Worm (Caenorhabditis elegans) whole organism, midembryonic: ENCODE measurements around the gene Y37H2A.1.

ENCODE experiments used
- T22C8.4 ChIP-seq: fragments of 200-800 bp; sonication (Bioruptor generic); IDR thresholded peaks from 2 replicates; pipeline ENCODE4 v1.3.6; 2022; ENCODE audit warnings: missing genetic modification characterization, missing compliant biosample characterization
- cog-1 ChIP-seq: sonication (generic microtip); optimal IDR thresholded peaks from 2 replicates; lab custom pipeline; 2016; ENCODE audit warnings: missing genetic modification characterization, missing compliant biosample characterization
- flt-1 ChIP-seq: fragments of 200-800 bp; sonication (Bioruptor generic); IDR thresholded peaks from 2 replicates; pipeline ENCODE4 v1.3.6; 2022; ENCODE audit warnings: missing genetic modification characterization, missing compliant biosample characterization
- klf-2 ChIP-seq: fragments of 200-800 bp; sonication (Bioruptor generic); conservative IDR thresholded peaks from 2 replicates; pipeline ENCODE4 v1.3.6; 2022; ENCODE audit warnings: missing genetic modification reagents, missing genetic modification characterization, missing compliant biosample characterization
- med-1 ChIP-seq: sonication (generic microtip); optimal IDR thresholded peaks from 2 replicates; lab custom pipeline; 2017; ENCODE audit warnings: missing genetic modification characterization, mild to moderate bottlenecking, missing compliant biosample characterization, antibody characterized with exemption, missing genetic modification reagents; ENCODE audit not compliant: insufficient read depth
- ref-1 ChIP-seq: fragments of 200-800 bp; sonication (Bioruptor generic); conservative IDR thresholded peaks from 2 replicates; pipeline ENCODE4 v1.3.6; 2022; ENCODE audit warnings: missing genetic modification reagents, missing genetic modification characterization, missing compliant biosample characterization
- tab-1 ChIP-seq: fragments of 200-800 bp; sonication (Bioruptor generic); IDR thresholded peaks from 2 replicates; pipeline ENCODE4 v1.3.6; 2022; ENCODE audit warnings: missing genetic modification characterization, missing compliant biosample characterization
- ztf-23 ChIP-seq: fragments of 200-800 bp; sonication (Bioruptor generic); IDR thresholded peaks from 2 replicates; pipeline ENCODE4 v1.3.6; 2022; ENCODE audit warnings: missing genetic modification reagents, missing genetic modification characterization, missing compliant biosample characterization
- ztf-29 ChIP-seq: fragments of 200-800 bp; sonication (Bioruptor generic); IDR thresholded peaks from 2 replicates; pipeline ENCODE4 v1.3.6; 2022; ENCODE audit warnings: missing genetic modification reagents, missing genetic modification characterization, missing compliant biosample characterization

The Y37H2A.1 gene

ce11 chrV:18107969-18108368, at the start of gene Y37H2A.1:
Gene Y37H2A.1 (plus strand): TSS chrV:18108269.
- TF ChIP-seq ztf-29 (GFP tag; lab: Robert Waterston, UW): no peak
- no peak for TF ChIP-seq med-1 (GFP tag; lab: Kevin White, UChicago)
- TF ChIP-seq cog-1 (tag; lab: Kevin White, UChicago): no peak
- no peak for TF ChIP-seq ref-1 (GFP tag; lab: Robert Waterston, UW)
- no peak for TF ChIP-seq ztf-23 (GFP tag; lab: Robert Waterston, UW)
- no peak for TF ChIP-seq klf-2 (GFP tag; lab: Robert Waterston, UW)
- no peak for TF ChIP-seq flt-1 (GFP tag; lab: Robert Waterston, UW)

ce11 chrV:18066257-18066783, 41.7 kb upstream of the Y37H2A.1 start, which contains the start of gene Y59A8B.8:
Gene Y59A8B.8 (minus strand): TSS chrV:18066307.
- TF ChIP-seq cog-1 (tag; lab: Kevin White, UChicago): no peak
- no peak for TF ChIP-seq klf-2 (GFP tag; lab: Robert Waterston, UW)
- no peak for TF ChIP-seq ztf-23 (GFP tag; lab: Robert Waterston, UW)
- no peak for TF ChIP-seq T22C8.4 (GFP tag; lab: Robert Waterston, UW)

- no peak for TF ChIP-seq med-1 (GFP tag; lab: Kevin White, UChicago)
- no peak for TF ChIP-seq ref-1 (GFP tag; lab: Robert Waterston, UW)
- TF ChIP-seq cog-1 (tag; lab: Kevin White, UChicago): peak; percentile 47
- TF ChIP-seq flt-1 (GFP tag; lab: Robert Waterston, UW): no peak
- peak; percentile 92 for TF ChIP-seq T22C8.4 (GFP tag; lab: Robert Waterston, UW)
These were observed 28.9 kb upstream of the Y37H2A.1 start for ce11 chrV:18079163-18079562.

- TF ChIP-seq tab-1 (no peak), ztf-29 (GFP tag; lab: Robert Waterston, UW) (no peak), flt-1 (GFP tag; lab: Robert Waterston, UW) (no peak), med-1 (GFP tag; lab: Kevin White, UChicago) (no peak)
These were observed 26.2 kb upstream of the Y37H2A.1 start, which contains the start of gene nova-1 for ce11 chrV:18081857-18082256. Gene nova-1 (minus strand): TSS chrV:18081957.

ce11 chrV:18085150-18085833, 22.8 kb upstream of the Y37H2A.1 start, which contains the start of gene fbxa-106:
Gene fbxa-106 (minus strand): TSS chrV:18085200.
- TF ChIP-seq T22C8.4 (GFP tag; lab: Robert Waterston, UW) (no peak), ztf-29 (GFP tag; lab: Robert Waterston, UW) (no peak), flt-1 (GFP tag; lab: Robert Waterston, UW) (no peak), med-1 (GFP tag; lab: Kevin White, UChicago) (no peak), ztf-23 (GFP tag; lab: Robert Waterston, UW) (no peak), ref-1 (GFP tag; lab: Robert Waterston, UW) (no peak), cog-1 (tag; lab: Kevin White, UChicago) (no peak), tab-1 (no peak), klf-2 (GFP tag; lab: Robert Waterston, UW) (no peak)

ce11 chrV:18086174-18086661, 21.9 kb upstream of the Y37H2A.1 start, which contains the start of gene Y59A8B.12:
Gene Y59A8B.12 (minus strand): TSS chrV:18086224.
- TF ChIP-seq med-1 (GFP tag; lab: Kevin White, UChicago) (no peak), ref-1 (GFP tag; lab: Robert Waterston, UW) (no peak), ztf-23 (GFP tag; lab: Robert Waterston, UW) (no peak), cog-1 (tag; lab: Kevin White, UChicago) (no peak), flt-1 (GFP tag; lab: Robert Waterston, UW) (no peak), klf-2 (GFP tag; lab: Robert Waterston, UW) (no peak), ztf-29 (GFP tag; lab: Robert Waterston, UW) (no peak), tab-1 (no peak), T22C8.4 (GFP tag; lab: Robert Waterston, UW) (no peak)

- TF ChIP-seq klf-2 (GFP tag; lab: Robert Waterston, UW) (no peak), tab-1 (no peak), ref-1 (GFP tag; lab: Robert Waterston, UW) (no peak)
These were observed 21.3 kb upstream of the Y37H2A.1 start, which contains the start of gene slr-2 for ce11 chrV:18086783-18087182. Gene slr-2 (plus strand): TSS chrV:18087123.

- no peak for TF ChIP-seq ref-1 (GFP tag; lab: Robert Waterston, UW)
- TF ChIP-seq cog-1 (tag; lab: Kevin White, UChicago): no peak
- no peak for TF ChIP-seq klf-2 (GFP tag; lab: Robert Waterston, UW)
- no peak for TF ChIP-seq med-1 (GFP tag; lab: Kevin White, UChicago)
- no peak for TF ChIP-seq T22C8.4 (GFP tag; lab: Robert Waterston, UW)
- no peak for TF ChIP-seq flt-1 (GFP tag; lab: Robert Waterston, UW)
- TF ChIP-seq tab-1: no peak
- TF ChIP-seq ztf-29 (GFP tag; lab: Robert Waterston, UW): no peak
- TF ChIP-seq ztf-23 (GFP tag; lab: Robert Waterston, UW): no peak
These were observed 16.9 kb upstream of the Y37H2A.1 start for ce11 chrV:18091216-18091615.

ce11 chrV:18093941-18094340, 14.1 kb upstream of the Y37H2A.1 start:
- TF ChIP-seq ref-1 (GFP tag; lab: Robert Waterston, UW): no peak
- TF ChIP-seq T22C8.4 (GFP tag; lab: Robert Waterston, UW): no peak
- no peak for TF ChIP-seq med-1 (GFP tag; lab: Kevin White, UChicago)
- TF ChIP-seq ztf-23 (GFP tag; lab: Robert Waterston, UW): no peak
- no peak for TF ChIP-seq flt-1 (GFP tag; lab: Robert Waterston, UW)
- TF ChIP-seq tab-1: no peak
- TF ChIP-seq klf-2 (GFP tag; lab: Robert Waterston, UW): no peak
- TF ChIP-seq cog-1 (tag; lab: Kevin White, UChicago): no peak
